Worm (Caenorhabditis elegans) whole organism, L4/young adult: ENCODE results near the gene twk-4.

Source experiments
- W03F9.2 ChIP-seq: fragments of 150-350 bp; optimal IDR thresholded peaks from 2 replicates; lab custom pipeline; 2014; ENCODE audit warnings: missing biosample characterization, missing genetic modification characterization
- dao-5 ChIP-seq: sonication (generic microtip); optimal IDR thresholded peaks from 2 replicates; lab custom pipeline; 2016; ENCODE audit warnings: missing genotype, missing genetic modification characterization, moderate library complexity, missing compliant biosample characterization
- him-1 ChIP-seq: sonication (generic microtip); optimal IDR thresholded peaks from 2 replicates; lab custom pipeline; 2016; ENCODE audit warnings: missing genotype, missing genetic modification reagents, missing genetic modification characterization, missing compliant biosample characterization

twk-4 gene

DNA sequence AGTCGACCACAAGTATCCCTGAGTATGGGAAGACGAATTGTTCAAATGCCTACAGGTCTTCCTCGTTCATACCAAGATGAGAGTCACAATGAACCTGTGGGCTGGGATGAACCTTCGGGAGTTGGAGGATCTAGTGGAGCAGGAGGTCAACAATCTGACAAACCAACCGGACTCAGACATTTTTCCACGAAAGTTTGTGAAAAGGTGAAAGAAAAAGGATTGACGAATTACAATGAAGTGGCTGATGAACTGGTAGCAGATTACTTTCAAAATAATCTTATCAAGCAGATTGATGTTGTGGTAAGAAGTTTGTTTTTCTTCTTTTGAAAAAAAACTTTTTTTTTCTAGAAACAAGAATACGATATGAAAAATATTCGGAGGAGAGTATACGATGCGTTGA, 24.0 kb downstream of the twk-4 start:
- TF ChIP-seq W03F9.2 (tag; lab: Kevin White, UChicago) (no peak), him-1 (tag; lab: Kevin White, UChicago) (no peak), dao-5 (tag; lab: Kevin White, UChicago) (no peak)

DNA sequence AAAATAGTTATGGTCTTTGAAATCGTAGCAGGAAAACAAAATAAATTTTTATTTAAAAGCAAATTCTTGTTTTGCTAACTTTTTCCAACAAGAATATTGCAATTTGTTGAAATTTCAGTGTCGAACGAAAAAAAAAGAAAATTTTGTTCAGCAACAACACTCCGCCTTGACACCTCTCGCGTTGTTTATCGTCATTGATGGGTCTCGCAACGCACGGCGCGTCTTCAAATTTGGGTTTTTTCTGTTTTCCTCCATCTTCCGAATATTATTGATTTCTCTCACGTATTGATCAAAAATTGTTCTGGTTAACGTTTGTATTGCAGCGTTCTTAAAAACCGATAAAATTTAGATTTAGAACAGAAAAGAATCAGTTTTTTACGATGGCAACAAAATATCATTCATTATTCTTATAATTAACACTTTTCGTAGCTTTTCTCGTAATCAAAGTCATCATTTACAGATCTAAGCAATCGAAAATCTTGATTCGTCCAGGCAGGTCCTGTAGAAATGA, 24.6 kb downstream of the twk-4 start, which contains the start of gene dpl-1:
dpl-1 (plus strand) TSS at position 461 of the 511 bp plus-strand sequence.
- TF ChIP-seq W03F9.2 (tag; lab: Kevin White, UChicago) (peak; percentile 10), him-1 (tag; lab: Kevin White, UChicago) (no peak)

DNA sequence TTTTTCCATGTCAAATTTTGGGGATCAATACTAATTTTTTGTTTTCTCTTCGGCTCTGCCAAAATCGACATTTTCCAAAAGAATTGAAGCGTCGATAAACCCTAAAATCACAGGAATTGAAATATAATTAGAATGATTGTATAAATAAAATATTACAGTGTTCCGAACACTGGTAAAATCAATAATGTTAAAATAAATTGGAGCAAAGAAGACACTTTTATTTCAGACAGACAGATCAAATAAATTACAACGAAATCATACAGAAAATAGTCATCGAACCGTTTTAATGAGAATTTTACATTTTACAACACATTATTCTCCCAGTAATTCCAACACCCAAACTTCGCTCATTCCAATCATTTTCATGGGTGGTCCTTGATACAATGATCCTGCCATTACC, 26.4 kb downstream of the twk-4 start, which contains the start of gene T23G7.3:
T23G7.3 (minus strand) TSS at position 101 of the 400 bp plus-strand sequence.
- TF ChIP-seq him-1 (tag; lab: Kevin White, UChicago), result no peak
- no peak for TF ChIP-seq dao-5 (tag; lab: Kevin White, UChicago)

DNA sequence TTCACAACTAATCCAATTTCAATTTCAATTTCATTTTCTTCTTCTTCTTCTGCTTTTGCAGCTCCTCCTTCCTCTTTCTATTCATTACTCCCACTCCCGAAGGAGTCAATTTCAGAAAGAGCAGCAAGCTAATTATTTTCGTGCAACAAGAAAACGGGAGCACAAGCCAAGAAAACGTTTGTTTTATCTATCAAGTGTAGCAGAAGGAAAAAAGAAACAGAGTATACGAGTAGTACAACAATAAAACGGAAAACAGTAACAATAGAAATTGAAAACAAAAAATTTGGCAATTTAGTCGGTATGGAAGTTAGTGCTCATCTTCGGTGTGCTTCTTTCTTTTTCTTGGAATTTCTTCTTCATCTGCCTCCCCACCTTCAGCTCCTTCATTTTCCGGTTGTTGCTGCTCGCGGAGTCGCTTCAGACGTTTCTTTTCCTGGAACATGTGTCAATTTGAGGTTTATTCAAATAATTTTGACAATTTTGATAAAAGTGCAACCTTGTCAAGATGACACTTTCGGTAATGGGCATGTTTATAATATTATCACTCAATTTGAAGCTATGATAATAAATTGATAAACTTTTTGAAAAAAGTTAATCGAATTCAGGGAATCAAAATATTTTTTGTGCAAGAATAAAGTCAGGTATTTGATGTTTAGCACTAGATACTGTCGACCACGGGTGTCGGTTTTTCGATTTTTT, 28.2 kb downstream of the twk-4 start, which contains the start of gene W07A12.8:
W07A12.8 (minus strand) TSS at position 51 of the 699 bp plus-strand sequence.
- TF ChIP-seq W03F9.2 (tag; lab: Kevin White, UChicago), result no peak
- no peak for TF ChIP-seq him-1 (tag; lab: Kevin White, UChicago)
- no peak for TF ChIP-seq dao-5 (tag; lab: Kevin White, UChicago)

DNA sequence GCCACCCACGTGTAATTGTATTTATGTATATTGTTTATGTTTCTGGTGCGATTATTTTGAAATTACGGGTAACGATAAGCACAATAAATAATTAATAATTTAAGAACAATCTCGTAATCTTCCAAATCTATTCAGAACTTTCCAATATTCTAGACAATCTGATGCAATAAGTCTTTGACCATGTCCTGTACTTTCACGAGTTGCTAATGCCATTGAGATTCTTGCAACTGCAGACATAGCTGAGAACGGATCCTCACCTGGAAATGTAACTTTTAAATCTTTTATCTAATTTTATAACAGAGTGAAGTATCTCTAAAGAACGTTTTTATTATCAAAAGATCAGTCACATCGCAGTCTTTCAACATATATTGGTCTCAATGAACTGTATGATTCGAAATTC, 30.7 kb downstream of the twk-4 start:
- TF ChIP-seq dao-5 (tag; lab: Kevin White, UChicago) (no peak), W03F9.2 (tag; lab: Kevin White, UChicago) (no peak), him-1 (tag; lab: Kevin White, UChicago) (no peak)

DNA sequence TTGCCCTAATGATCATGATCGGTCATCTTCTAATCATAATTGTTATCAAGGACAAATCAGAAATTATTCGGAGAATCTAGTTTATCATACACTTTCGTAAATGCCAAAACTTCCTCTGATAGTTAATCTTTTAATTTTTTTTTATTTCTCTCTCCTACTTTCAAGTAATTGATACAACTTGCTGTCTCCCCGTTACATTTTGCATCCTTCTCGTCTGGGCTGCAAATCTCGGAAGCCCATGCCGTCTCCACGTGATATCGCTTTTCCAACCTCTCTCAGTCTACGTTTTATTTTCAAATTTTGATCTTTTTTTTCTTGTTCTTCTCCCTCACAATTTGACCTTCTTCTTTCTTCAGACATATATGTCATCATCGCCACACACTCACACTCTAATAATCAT, 33.1 kb downstream of the twk-4 start, which contains the start of gene rhy-1:
rhy-1 (plus strand) TSS at position 357 of the 400 bp plus-strand sequence.
- TF ChIP-seq him-1 (tag; lab: Kevin White, UChicago) (no peak), W03F9.2 (tag; lab: Kevin White, UChicago) (no peak), dao-5 (tag; lab: Kevin White, UChicago) (no peak)

DNA sequence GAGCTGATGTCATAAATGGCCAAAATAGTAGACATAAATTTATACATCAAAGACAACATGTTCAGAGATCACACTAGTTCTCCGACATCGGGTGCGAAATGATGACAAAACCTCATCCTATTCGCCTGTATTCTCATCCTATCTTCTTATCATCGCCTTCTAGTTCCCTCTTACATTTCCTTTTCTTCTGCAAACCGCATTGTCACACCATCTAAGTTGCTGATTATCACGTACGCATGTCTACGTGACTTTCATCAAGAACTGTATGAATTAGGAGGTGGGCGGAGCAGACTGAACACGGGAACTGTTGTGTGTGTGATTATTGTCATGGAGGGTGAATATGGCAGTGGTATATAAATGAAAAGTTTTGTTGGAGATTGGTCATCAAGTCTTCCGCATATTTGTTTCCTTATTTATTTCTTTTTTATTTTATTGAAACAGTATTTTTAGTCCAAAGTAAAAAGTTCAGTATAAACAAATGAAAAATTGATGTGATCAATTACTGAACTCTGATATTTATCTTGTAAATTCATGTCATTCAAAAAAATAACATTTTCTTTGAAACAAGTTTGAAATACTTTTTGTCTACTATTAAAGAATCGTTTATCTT, 33.8 kb downstream of the twk-4 start:
- TF ChIP-seq dao-5 (tag; lab: Kevin White, UChicago) (no peak), him-1 (tag; lab: Kevin White, UChicago) (no peak), W03F9.2 (tag; lab: Kevin White, UChicago) (no peak)

DNA sequence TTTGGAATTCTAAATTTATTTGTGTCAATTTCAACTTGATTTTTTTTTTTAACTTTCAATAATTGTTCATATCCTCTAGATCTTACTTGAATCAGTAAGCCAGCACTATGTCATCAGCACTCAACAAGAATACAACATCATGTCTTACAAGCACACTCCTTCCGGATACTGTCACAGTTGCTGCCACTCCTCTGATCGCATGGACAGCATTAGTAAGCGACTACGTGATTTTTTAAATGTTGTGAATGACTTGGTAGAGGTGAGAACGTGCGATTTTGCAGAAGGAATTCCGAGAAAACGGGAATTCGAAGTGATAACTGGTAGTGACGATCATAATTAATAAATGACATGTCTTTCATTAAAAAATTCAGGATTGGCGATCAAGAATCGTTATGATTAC, 36.1 kb downstream of the twk-4 start, which contains the start of gene oac-54:
oac-54 (plus strand) TSS at position 83 of the 400 bp plus-strand sequence.
- no peak for TF ChIP-seq dao-5 (tag; lab: Kevin White, UChicago)

DNA sequence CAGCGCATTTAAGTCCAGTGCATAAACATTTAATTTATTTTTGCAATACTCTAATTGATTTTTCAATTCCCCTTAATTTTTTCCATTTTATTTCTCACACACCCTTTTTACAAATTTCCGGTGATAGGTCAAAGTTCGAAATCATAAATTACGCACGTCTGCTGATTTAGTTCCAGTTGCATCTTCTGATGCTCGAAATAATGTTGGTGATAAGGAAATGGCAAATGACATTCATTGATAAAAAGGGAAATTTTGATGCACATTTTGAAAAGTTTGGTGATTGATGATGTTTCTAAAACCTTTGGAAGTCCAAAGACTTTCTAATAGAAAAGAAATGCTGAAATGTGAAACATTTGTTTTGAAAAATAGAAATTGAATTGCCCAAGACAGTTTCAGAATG, 37.0 kb downstream of the twk-4 start:
- TF ChIP-seq dao-5 (tag; lab: Kevin White, UChicago) (no peak), W03F9.2 (tag; lab: Kevin White, UChicago) (no peak), him-1 (tag; lab: Kevin White, UChicago) (no peak)

DNA sequence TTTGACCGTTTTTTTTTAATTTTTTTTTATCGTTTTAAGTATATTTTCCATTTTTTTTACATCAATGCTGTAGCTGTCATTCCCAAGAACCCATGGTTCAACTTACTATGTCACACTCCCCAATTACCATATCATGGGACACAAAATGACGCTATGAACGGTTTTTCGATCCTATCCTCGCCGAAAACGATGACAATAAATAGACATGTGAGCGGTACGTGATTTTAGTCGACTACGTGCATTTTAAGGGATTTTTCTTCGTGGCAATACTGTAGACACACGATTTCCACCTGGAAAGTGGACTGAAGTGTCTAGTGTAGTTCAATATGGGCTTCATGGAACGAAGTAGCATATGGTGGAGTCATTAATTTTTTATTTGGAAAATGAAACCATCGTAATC, 37.8 kb downstream of the twk-4 start:
- TF ChIP-seq him-1 (tag; lab: Kevin White, UChicago) (no peak), W03F9.2 (tag; lab: Kevin White, UChicago) (no peak), dao-5 (tag; lab: Kevin White, UChicago) (no peak)

- TF ChIP-seq him-1 (tag; lab: Kevin White, UChicago) (no peak), dao-5 (tag; lab: Kevin White, UChicago) (no peak), W03F9.2 (tag; lab: Kevin White, UChicago) (no peak)
Measured at ce11 chrII:9154339-9154738, 39.8 kb downstream of the twk-4 start.

ce11 chrII:9152231-9152630, 41.9 kb downstream of the twk-4 start, which contains the start of gene col-78:
Gene col-78, plus strand, starts transcription at chrII:9152531.
- TF ChIP-seq W03F9.2 (tag; lab: Kevin White, UChicago) (no peak), dao-5 (tag; lab: Kevin White, UChicago) (no peak), him-1 (tag; lab: Kevin White, UChicago) (no peak)

DNA sequence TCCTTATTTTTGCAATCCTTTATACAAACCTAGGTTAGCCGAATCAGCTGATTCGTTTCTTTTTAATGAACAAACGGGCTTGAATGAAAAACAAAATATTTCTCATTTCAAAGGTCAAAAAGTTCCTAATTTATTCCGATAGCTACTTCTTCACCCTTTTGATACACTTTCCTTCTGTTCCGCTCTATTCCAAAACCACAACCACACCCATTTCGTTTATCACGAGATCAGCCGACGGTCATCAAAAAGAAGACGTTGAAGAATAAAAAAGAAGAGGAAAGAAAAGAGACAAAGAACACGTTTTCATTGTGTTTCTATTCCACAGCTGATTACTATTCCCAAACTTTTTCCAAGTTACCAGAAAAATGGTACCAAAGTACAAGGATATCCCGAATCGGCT, 46.0 kb downstream of the twk-4 start:
- TF ChIP-seq W03F9.2 (tag; lab: Kevin White, UChicago), result no peak
- no peak for TF ChIP-seq dao-5 (tag; lab: Kevin White, UChicago)
- TF ChIP-seq him-1 (tag; lab: Kevin White, UChicago), result no peak
